Worm (Caenorhabditis elegans) whole organism, mixed stage, embryonic: ENCODE results near the gene mgrn-1.

Source experiments
- blmp-1 ChIP-seq: fragments of 150-350 bp; optimal IDR thresholded peaks from 2 replicates; lab custom pipeline; 2014; ENCODE audit warnings: missing biosample characterization, missing genetic modification characterization
- elt-1 ChIP-seq: sonication (generic microtip); optimal IDR thresholded peaks from 2 replicates; lab custom pipeline; 2017; ENCODE audit warnings: missing genetic modification characterization, mild to moderate bottlenecking, missing compliant biosample characterization, antibody characterized with exemption, moderate library complexity, borderline replicate concordance; ENCODE audit not compliant: insufficient read depth
- flh-1 ChIP-seq: fragments of 200-800 bp; sonication (Bioruptor generic); optimal IDR thresholded peaks from 2 replicates; lab custom pipeline; 2018; ENCODE audit warnings: mild to moderate bottlenecking, missing genetic modification characterization, moderate library complexity, missing compliant biosample characterization
- hlh-1 ChIP-seq: fragments of 150-350 bp; optimal IDR thresholded peaks from 2 replicates; lab custom pipeline; 2014; ENCODE audit warnings: missing biosample characterization, missing genetic modification reagents, missing genetic modification characterization
- lin-13 ChIP-seq: fragments of 150-350 bp; optimal IDR thresholded peaks from 2 replicates; lab custom pipeline; 2014; ENCODE audit warnings: missing biosample characterization, missing genetic modification characterization
- lin-32 ChIP-seq: fragments of 200-800 bp; sonication (Bioruptor generic); optimal IDR thresholded peaks from 2 replicates; lab custom pipeline; 2018; ENCODE audit warnings: mild to moderate bottlenecking, missing genetic modification characterization, missing compliant biosample characterization
- lsy-2 ChIP-seq: fragments of 150-350 bp; optimal IDR thresholded peaks from 2 replicates; lab custom pipeline; 2014; ENCODE audit warnings: missing biosample characterization, missing genetic modification characterization
- mep-1 ChIP-seq: fragments of 150-350 bp; optimal IDR thresholded peaks from 2 replicates; lab custom pipeline; 2017; ENCODE audit warnings: missing biosample characterization, missing genetic modification reagents, missing genetic modification characterization, inconsistent platforms
- nhr-12 ChIP-seq: fragments of 150-350 bp; optimal IDR thresholded peaks from 2 replicates; lab custom pipeline; 2014; ENCODE audit warnings: missing biosample characterization, missing genetic modification characterization
- nhr-237 ChIP-seq: fragments of 150-350 bp; optimal IDR thresholded peaks from 2 replicates; lab custom pipeline; 2014; ENCODE audit warnings: missing biosample characterization, missing genetic modification characterization
- snpc-4 ChIP-seq: fragments of 150-350 bp; optimal IDR thresholded peaks from 2 replicates; lab custom pipeline; 2014; ENCODE audit warnings: missing biosample characterization, missing genetic modification characterization
- unc-62 ChIP-seq: fragments of 150-350 bp; optimal IDR thresholded peaks from 2 replicates; lab custom pipeline; 2014; ENCODE audit warnings: missing biosample characterization, missing genetic modification reagents, missing genetic modification characterization

DNA sequence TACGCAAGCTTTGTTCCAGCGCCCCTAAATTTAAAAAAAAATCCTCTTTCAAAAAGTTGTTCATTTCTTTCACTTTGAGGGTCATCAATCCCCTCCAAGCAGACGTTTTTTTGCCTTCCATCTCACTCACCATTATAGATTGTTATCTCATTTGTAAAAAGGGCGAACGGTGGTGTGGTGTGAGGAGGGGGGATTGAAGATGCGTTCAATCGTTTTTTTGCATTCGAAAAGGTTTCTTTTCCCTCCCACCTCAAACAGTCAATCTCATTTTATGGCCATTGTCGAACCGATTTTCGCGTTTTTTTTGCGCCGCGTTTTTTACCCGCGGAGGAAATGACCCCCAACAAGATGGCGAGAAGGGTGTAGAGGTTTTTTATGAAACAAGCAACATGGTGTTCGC lies 27.4 kb upstream of the mgrn-1 start:
- TF ChIP-seq lsy-2 (tag; lab: Kevin White, UChicago) = no peak
- TF ChIP-seq nhr-237 (tag; lab: Kevin White, UChicago) = no peak
- no peak for TF ChIP-seq lin-32 (GFP tag; lab: Kevin White, UChicago)
- TF ChIP-seq unc-62 = no peak
- TF ChIP-seq hlh-1 (tag; lab: Kevin White, UChicago) = no peak
- TF ChIP-seq nhr-12 = no peak
- TF ChIP-seq snpc-4 (tag; lab: Kevin White, UChicago) = no peak
- TF ChIP-seq flh-1 = no peak
- TF ChIP-seq lin-13 (tag; lab: Kevin White, UChicago) = no peak
- no peak for TF ChIP-seq blmp-1 (tag; lab: Kevin White, UChicago)
- no peak for TF ChIP-seq elt-1 (tag; lab: Kevin White, UChicago)
- no peak for TF ChIP-seq mep-1 (tag; lab: Kevin White, UChicago)
